Fruit fly (Drosophila melanogaster) whole organism: ENCODE results near the gene Inx3.

ENCODE experiments used
- EcR ChIP-seq, 2 experiments: fragments of >200 bp; optimal IDR thresholded peaks; 2 replicates each; lab custom pipeline; 2017; ENCODE audit warnings: missing biosample characterization in 2 of 2, missing genetic modification characterization in 2 of 2, missing genetic modification reagents in 2 of 2
- psq ChIP-seq: fragments of >200 bp; optimal IDR thresholded peaks from 2 replicates; lab custom pipeline; 2017
- usp ChIP-seq: fragments of >200 bp; optimal IDR thresholded peaks from 2 replicates; lab custom pipeline; 2017; ENCODE audit warnings: missing biosample characterization, missing genetic modification characterization, mixed read lengths

DNA sequence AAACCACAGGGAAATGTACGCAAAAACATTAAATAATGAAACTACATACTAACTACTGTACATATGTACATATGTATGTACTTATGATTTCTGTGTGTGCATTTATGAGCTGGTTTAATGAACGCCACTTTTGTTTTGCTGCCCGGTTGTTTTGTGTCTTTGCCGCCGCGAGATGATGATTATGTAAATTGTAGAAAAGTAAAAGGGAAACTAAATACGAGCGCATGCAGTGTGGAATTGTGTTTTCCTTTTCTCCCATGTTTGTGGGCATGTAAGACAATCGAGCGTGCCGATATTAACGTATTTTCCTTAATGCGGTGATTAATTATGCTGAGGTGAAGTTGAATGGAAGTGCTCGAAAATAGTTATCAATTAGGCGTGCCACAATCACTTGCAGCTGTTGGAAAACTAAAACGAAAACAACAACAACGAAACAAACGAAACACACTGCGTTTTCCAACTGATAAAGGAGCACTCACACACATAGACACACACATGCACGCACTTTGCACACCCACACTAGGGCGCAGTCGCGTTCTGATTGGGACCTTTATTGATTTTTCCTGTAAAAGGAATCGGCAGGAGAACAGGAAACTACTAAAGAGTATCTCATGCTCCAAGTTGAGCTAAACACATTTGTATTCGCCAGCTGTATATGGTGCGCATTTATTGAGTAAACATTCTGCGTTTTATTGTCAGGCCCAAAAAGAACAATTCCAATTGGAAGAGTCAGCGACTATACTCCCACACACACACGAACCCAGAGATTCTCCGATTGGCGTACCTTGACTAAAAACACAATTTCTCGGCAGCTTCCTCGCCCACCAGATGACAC, 15.3 kb downstream of the Inx3 start:
- TF ChIP-seq psq (no peak), usp (GFP tag; lab: Kevin White, UChicago) (no peak), EcR (GFP tag; optimal IDR thresholded peaks at IDR 0.05; lab: Kevin White, UChicago) (no peak)
